Worm (Caenorhabditis elegans): ENCODE results near the gene gem-4.

Gene gem-4

ce11 chrIV:11769769-11770168 is 24.3 kb downstream of the gem-4 start:
- no peak for TF ChIP-seq dao-5 (tag; optimal IDR thresholded peaks at IDR 0.05)
- TF ChIP-seq him-1 (tag; optimal IDR thresholded peaks at IDR 0.05): no peak
- TF ChIP-seq W03F9.2 (tag; optimal IDR thresholded peaks at IDR 0.05): no peak

ce11 chrIV:11771064-11771463 is 25.6 kb downstream of the gem-4 start:
- TF ChIP-seq dao-5 (tag; optimal IDR thresholded peaks at IDR 0.05): no peak
- TF ChIP-seq W03F9.2 (tag; optimal IDR thresholded peaks at IDR 0.05): no peak
- no peak for TF ChIP-seq him-1 (tag; optimal IDR thresholded peaks at IDR 0.05)

ce11 chrIV:11772119-11772518 is 26.7 kb downstream of the gem-4 start:
- no peak for TF ChIP-seq W03F9.2 (tag; optimal IDR thresholded peaks at IDR 0.05)
- no peak for TF ChIP-seq dao-5 (tag; optimal IDR thresholded peaks at IDR 0.05)
- TF ChIP-seq him-1 (tag; optimal IDR thresholded peaks at IDR 0.05): no peak

- TF ChIP-seq dao-5 (tag; optimal IDR thresholded peaks at IDR 0.05) (no peak), W03F9.2 (tag; optimal IDR thresholded peaks at IDR 0.05) (no peak), him-1 (tag; optimal IDR thresholded peaks at IDR 0.05) (no peak)
These were observed 28.3 kb downstream of the gem-4 start, which contains the start of gene lips-5 for ce11 chrIV:11773692-11774225. Gene lips-5, minus strand, starts transcription at chrIV:11773742.

ce11 chrIV:11776968-11777467 is 31.6 kb downstream of the gem-4 start:
- TF ChIP-seq W03F9.2 (tag; optimal IDR thresholded peaks at IDR 0.05): no peak
- no peak for TF ChIP-seq him-1 (tag; optimal IDR thresholded peaks at IDR 0.05)
- TF ChIP-seq dao-5 (tag; optimal IDR thresholded peaks at IDR 0.05): no peak

- TF ChIP-seq him-1 (tag; optimal IDR thresholded peaks at IDR 0.05) (no peak), dao-5 (tag; optimal IDR thresholded peaks at IDR 0.05) (no peak), W03F9.2 (tag; optimal IDR thresholded peaks at IDR 0.05) (no peak)
These were observed 33.6 kb downstream of the gem-4 start, which contains the start of gene lpr-2 for ce11 chrIV:11779028-11779427. Gene lpr-2, plus strand, starts transcription at chrIV:11779216.

- TF ChIP-seq dao-5 (tag; optimal IDR thresholded peaks at IDR 0.05) (no peak), him-1 (tag; optimal IDR thresholded peaks at IDR 0.05) (no peak), W03F9.2 (tag; optimal IDR thresholded peaks at IDR 0.05) (no peak)
These were observed 37.4 kb downstream of the gem-4 start for ce11 chrIV:11782846-11783245.

- TF ChIP-seq him-1 (tag; optimal IDR thresholded peaks at IDR 0.05): peak; percentile 67
- no peak for TF ChIP-seq dao-5 (tag; optimal IDR thresholded peaks at IDR 0.05)
- TF ChIP-seq W03F9.2 (tag; optimal IDR thresholded peaks at IDR 0.05): no peak
These were observed 39.8 kb downstream of the gem-4 start for ce11 chrIV:11785064-11785840.

ce11 chrIV:11787793-11788192 is 42.4 kb downstream of the gem-4 start:
- TF ChIP-seq him-1 (tag; optimal IDR thresholded peaks at IDR 0.05) (no peak), W03F9.2 (tag; optimal IDR thresholded peaks at IDR 0.05) (no peak), dao-5 (tag; optimal IDR thresholded peaks at IDR 0.05) (no peak)

ce11 chrIV:11788383-11788963 is 43.0 kb downstream of the gem-4 start:
- no peak for TF ChIP-seq him-1 (tag; optimal IDR thresholded peaks at IDR 0.05)
- no peak for TF ChIP-seq W03F9.2 (tag; optimal IDR thresholded peaks at IDR 0.05)
- no peak for TF ChIP-seq dao-5 (tag; optimal IDR thresholded peaks at IDR 0.05)

- TF ChIP-seq W03F9.2 (tag; optimal IDR thresholded peaks at IDR 0.05) (no peak), him-1 (tag; optimal IDR thresholded peaks at IDR 0.05) (no peak), dao-5 (tag; optimal IDR thresholded peaks at IDR 0.05) (no peak)
These were observed 47.1 kb downstream of the gem-4 start, which contains the start of gene H01G02.3 for ce11 chrIV:11792495-11792894. Gene H01G02.3, minus strand, starts transcription at chrIV:11792595.

ce11 chrIV:11793170-11793569 is 47.7 kb downstream of the gem-4 start:
- TF ChIP-seq him-1 (tag; optimal IDR thresholded peaks at IDR 0.05) (peak; percentile 46), dao-5 (tag; optimal IDR thresholded peaks at IDR 0.05) (no peak)

ce11 chrIV:11795964-11796363 is 50.5 kb downstream of the gem-4 start:
- TF ChIP-seq dao-5 (tag; optimal IDR thresholded peaks at IDR 0.05): no peak
- no peak for TF ChIP-seq him-1 (tag; optimal IDR thresholded peaks at IDR 0.05)
- TF ChIP-seq W03F9.2 (tag; optimal IDR thresholded peaks at IDR 0.05): no peak

- no peak for TF ChIP-seq W03F9.2 (tag; optimal IDR thresholded peaks at IDR 0.05)
- TF ChIP-seq him-1 (tag; optimal IDR thresholded peaks at IDR 0.05): no peak
- TF ChIP-seq dao-5 (tag; optimal IDR thresholded peaks at IDR 0.05): no peak
These were observed 51.4 kb downstream of the gem-4 start for ce11 chrIV:11796818-11797217.
